Fruit fly (Drosophila melanogaster) whole organism, embryonic: ENCODE data around the gene Zip89B.
A peak's percentile ranks its signal among the peaks of the same experiment; 100 is the strongest.

Experiments
- Ada2b ChIP-seq: fragments of 200-800 bp; sonication (Bioruptor generic); IDR thresholded peaks from 2 replicates; pipeline ENCODE4 v1.3.6; 2022; ENCODE audit warnings: missing biosample characterization, missing genetic modification characterization
- Antp ChIP-seq: fragments of 200-800 bp; sonication (Bioruptor generic); optimal IDR thresholded peaks from 3 replicates; lab custom pipeline; 2016; ENCODE audit warnings: missing biosample characterization, missing genetic modification characterization
- BEAF-32 ChIP-seq: fragments of 200-800 bp; sonication (Bioruptor generic); optimal IDR thresholded peaks from 3 replicates; lab custom pipeline; 2017; ENCODE audit warnings: missing biosample characterization, missing genetic modification characterization, mild to moderate bottlenecking, moderate library complexity, missing genetic modification reagents
- BtbVII ChIP-seq: fragments of 200-800 bp; sonication (Bioruptor generic); optimal IDR thresholded peaks from 3 replicates; lab custom pipeline; 2017; ENCODE audit warnings: missing biosample characterization, mild to moderate bottlenecking, missing genetic modification characterization
- Bteb2 ChIP-seq: fragments of 200-800 bp; sonication (Bioruptor generic); optimal IDR thresholded peaks from 2 replicates; lab custom pipeline; 2016; ENCODE audit warnings: missing biosample characterization, missing genetic modification characterization
- CG10209 ChIP-seq: fragments of 200-800 bp; sonication (Bioruptor generic); optimal IDR thresholded peaks from 3 replicates; lab custom pipeline; 2017; ENCODE audit warnings: missing biosample characterization, mild to moderate bottlenecking, missing genetic modification characterization, missing genetic modification reagents
- CG10431 ChIP-seq: fragments of 200-800 bp; sonication (Bioruptor generic); optimal IDR thresholded peaks from 3 replicates; lab custom pipeline; 2018; ENCODE audit warnings: missing biosample characterization, mild to moderate bottlenecking, missing genetic modification characterization
- CG14441 ChIP-seq: fragments of 200-800 bp; sonication (Bioruptor generic); IDR thresholded peaks from 2 replicates; pipeline ENCODE4 v1.3.6; 2022; ENCODE audit warnings: missing biosample characterization, missing genetic modification characterization
- CG15073 ChIP-seq: fragments of 200-800 bp; sonication (Bioruptor generic); optimal IDR thresholded peaks from 2 replicates; lab custom pipeline; 2016; ENCODE audit warnings: missing biosample characterization, missing genetic modification characterization
- CG15696 ChIP-seq: fragments of 200-800 bp; sonication (Bioruptor generic); optimal IDR thresholded peaks from 2 replicates; lab custom pipeline; 2019; ENCODE audit warnings: missing biosample characterization, mild to moderate bottlenecking, missing genetic modification characterization, moderate library complexity
- CG16779 ChIP-seq: fragments of 200-800 bp; sonication (Bioruptor generic); IDR thresholded peaks from 2 replicates; pipeline ENCODE4 v1.3.6; 2022; ENCODE audit warnings: missing biosample characterization, missing genetic modification characterization
- CG16813 ChIP-seq: fragments of 200-800 bp; sonication (Bioruptor generic); IDR thresholded peaks from 3 replicates; pipeline ENCODE4 v1.3.6; 2022; ENCODE audit warnings: missing biosample characterization, missing genetic modification characterization; ENCODE audit not compliant: partially characterized antibody
- CG17802 ChIP-seq: fragments of 200-800 bp; sonication (Bioruptor generic); optimal IDR thresholded peaks from 2 replicates; lab custom pipeline; 2018; ENCODE audit warnings: missing biosample characterization, mild to moderate bottlenecking, missing genetic modification characterization, moderate library complexity
- CG17912 ChIP-seq: fragments of 200-800 bp; sonication (Bioruptor generic); optimal IDR thresholded peaks from 2 replicates; lab custom pipeline; 2018; ENCODE audit warnings: missing biosample characterization, mild to moderate bottlenecking, missing genetic modification characterization
- CG1792 ChIP-seq: fragments of 200-800 bp; sonication (Bioruptor generic); optimal IDR thresholded peaks from 2 replicates; lab custom pipeline; 2016; ENCODE audit warnings: missing biosample characterization, missing genetic modification characterization
- CG18476 ChIP-seq: fragments of 200-800 bp; sonication (Bioruptor generic); optimal IDR thresholded peaks from 2 replicates; lab custom pipeline; 2016; ENCODE audit warnings: missing biosample characterization, mild to moderate bottlenecking, missing genetic modification characterization
- CG3726 ChIP-seq: fragments of 200-800 bp; sonication (Bioruptor generic); IDR thresholded peaks from 3 replicates; pipeline ENCODE4, ENCODE4 v1.3.6; 2022; ENCODE audit warnings: missing biosample characterization, missing genetic modification characterization
- CG7963 ChIP-seq: fragments of 200-800 bp; sonication (Bioruptor generic); IDR thresholded peaks from 3 replicates; pipeline ENCODE4 v1.3.6; 2022; ENCODE audit warnings: missing biosample characterization, missing genetic modification characterization; ENCODE audit not compliant: partially characterized antibody
- CG9876 ChIP-seq: fragments of 200-800 bp; sonication (Bioruptor generic); optimal IDR thresholded peaks from 2 replicates; lab custom pipeline; 2016; ENCODE audit warnings: missing biosample characterization, missing genetic modification characterization
- CrebB ChIP-seq: fragments of 200-800 bp; sonication (Bioruptor generic); optimal IDR thresholded peaks from 3 replicates; lab custom pipeline; 2018; ENCODE audit warnings: missing biosample characterization, mild to moderate bottlenecking, missing genetic modification characterization
- Fer2 ChIP-seq: fragments of 200-800 bp; sonication (Bioruptor generic); optimal IDR thresholded peaks from 2 replicates; lab custom pipeline; 2018; ENCODE audit warnings: missing biosample characterization, mild to moderate bottlenecking, missing genetic modification characterization, moderate library complexity
- Gug ChIP-seq: fragments of 200-800 bp; sonication (Bioruptor generic); IDR thresholded peaks from 4 replicates; pipeline ENCODE4 v1.3.6; 2022; ENCODE audit warnings: missing biosample characterization, missing genetic modification characterization
- Hey ChIP-seq: fragments of 200-800 bp; sonication (Bioruptor generic); optimal IDR thresholded peaks from 3 replicates; lab custom pipeline; 2018; ENCODE audit warnings: missing biosample characterization, mild to moderate bottlenecking, missing genetic modification characterization
- Jarid2 ChIP-seq: fragments of 200-800 bp; sonication (Bioruptor generic); optimal IDR thresholded peaks from 3 replicates; lab custom pipeline; 2017; ENCODE audit warnings: mild to moderate bottlenecking, missing biosample characterization, missing genetic modification reagents, missing genetic modification characterization
- MBD-R2 ChIP-seq: fragments of 200-800 bp; sonication (Bioruptor generic); IDR thresholded peaks from 2 replicates; pipeline ENCODE4 v1.3.6; 2022; ENCODE audit warnings: missing biosample characterization, missing genetic modification characterization
- Nf-YC ChIP-seq: fragments of 200-800 bp; optimal IDR thresholded peaks from 3 replicates; lab custom pipeline; 2019; ENCODE audit warnings: missing biosample characterization, mild to moderate bottlenecking, missing genetic modification characterization, moderate library complexity
- Optix ChIP-seq: fragments of 200-800 bp; sonication (Bioruptor generic); IDR thresholded peaks from 3 replicates; pipeline ENCODE4 v1.3.6; 2022; ENCODE audit warnings: missing biosample characterization, missing genetic modification characterization
- Rx ChIP-seq: fragments of 200-800 bp; sonication (Bioruptor generic); IDR thresholded peaks from 2 replicates; pipeline ENCODE4 v1.3.6; 2022; ENCODE audit warnings: missing biosample characterization, missing genetic modification characterization
- Sin3A ChIP-seq: fragments of >200 bp; optimal IDR thresholded peaks from 2 replicates; lab custom pipeline; 2018
- Xbp1 ChIP-seq: fragments of 200-800 bp; sonication (Bioruptor generic); optimal IDR thresholded peaks from 3 replicates; lab custom pipeline; 2016; ENCODE audit warnings: missing biosample characterization, mild to moderate bottlenecking, missing genetic modification characterization
- ato ChIP-seq: fragments of 200-800 bp; sonication (Bioruptor generic); IDR thresholded peaks from 2 replicates; pipeline ENCODE4 v1.3.6; 2022; ENCODE audit warnings: missing biosample characterization, missing genetic modification characterization; ENCODE audit not compliant: partially characterized antibody
- bowl ChIP-seq: fragments of 200-800 bp; sonication (Bioruptor generic); IDR thresholded peaks from 2 replicates; pipeline ENCODE4 v1.3.6; 2022; ENCODE audit warnings: missing biosample characterization, missing genetic modification characterization
- cg ChIP-seq: fragments of 200-800 bp; sonication (Bioruptor generic); optimal IDR thresholded peaks from 3 replicates; lab custom pipeline; 2019; ENCODE audit warnings: missing biosample characterization, mild to moderate bottlenecking, missing genetic modification characterization, moderate library complexity
- en ChIP-seq: fragments of 200-800 bp; sonication (Bioruptor generic); optimal IDR thresholded peaks from 2 replicates; lab custom pipeline; 2016; ENCODE audit warnings: missing biosample characterization, missing genetic modification characterization
- gcm2 ChIP-seq: fragments of 200-800 bp; sonication (Bioruptor generic); optimal IDR thresholded peaks from 2 replicates; lab custom pipeline; 2016; ENCODE audit warnings: missing biosample characterization, missing genetic modification characterization
- ham ChIP-seq: fragments of 200-800 bp; sonication (Bioruptor generic); IDR thresholded peaks from 2 replicates; pipeline ENCODE4 v1.3.6; 2022; ENCODE audit warnings: missing biosample characterization, missing genetic modification characterization
- kah ChIP-seq: fragments of 200-800 bp; sonication (Bioruptor generic); optimal IDR thresholded peaks from 2 replicates; lab custom pipeline; 2018; ENCODE audit warnings: missing biosample characterization, mild to moderate bottlenecking, missing genetic modification characterization
- mam ChIP-seq: fragments of 200-800 bp; sonication (Bioruptor generic); optimal IDR thresholded peaks from 3 replicates; lab custom pipeline; 2016; ENCODE audit warnings: missing biosample characterization, missing genetic modification characterization
- mld ChIP-seq: fragments of 200-800 bp; sonication (Bioruptor generic); IDR thresholded peaks from 3 replicates; pipeline ENCODE4 v1.3.6; 2022; ENCODE audit warnings: missing biosample characterization, missing genetic modification characterization; ENCODE audit not compliant: partially characterized antibody
- odd ChIP-seq: fragments of 200-800 bp; sonication (Bioruptor generic); optimal IDR thresholded peaks from 2 replicates; lab custom pipeline; 2017; ENCODE audit warnings: missing biosample characterization, mild to moderate bottlenecking, missing genetic modification characterization
- pnt ChIP-seq: fragments of 200-800 bp; sonication (Bioruptor generic); optimal IDR thresholded peaks from 3 replicates; lab custom pipeline; 2016; ENCODE audit warnings: missing biosample characterization, missing genetic modification characterization
- schlank ChIP-seq: fragments of 200-800 bp; sonication (Bioruptor generic); optimal IDR thresholded peaks from 2 replicates; lab custom pipeline; 2018; ENCODE audit warnings: missing biosample characterization, mild to moderate bottlenecking, missing genetic modification characterization
- sisA ChIP-seq: fragments of 200-800 bp; sonication (Bioruptor generic); IDR thresholded peaks from 2 replicates; pipeline ENCODE4 v1.3.6; 2022; ENCODE audit warnings: missing biosample characterization, missing genetic modification characterization
- slbo ChIP-seq: fragments of 200-800 bp; sonication (Bioruptor generic); IDR thresholded peaks from 2 replicates; pipeline ENCODE4 v1.3.6; 2022; ENCODE audit warnings: missing biosample characterization, missing genetic modification characterization
- stwl ChIP-seq: fragments of 200-800 bp; sonication (Bioruptor generic); optimal IDR thresholded peaks from 3 replicates; lab custom pipeline; 2018; ENCODE audit warnings: missing biosample characterization, mild to moderate bottlenecking, missing genetic modification characterization, moderate library complexity
- tio ChIP-seq: fragments of 200-800 bp; sonication (Bioruptor generic); optimal IDR thresholded peaks from 2 replicates; lab custom pipeline; 2017; ENCODE audit warnings: missing biosample characterization, missing genetic modification characterization, inconsistent platforms
- usp ChIP-seq: fragments of >200 bp; optimal IDR thresholded peaks from 2 replicates; lab custom pipeline; 2017; ENCODE audit warnings: missing biosample characterization, missing genetic modification characterization
- zen ChIP-seq: fragments of 200-800 bp; sonication (Bioruptor generic); optimal IDR thresholded peaks from 3 replicates; lab custom pipeline; 2018; ENCODE audit warnings: missing biosample characterization, mild to moderate bottlenecking, missing genetic modification characterization, moderate library complexity

The Zip89B gene

DNA sequence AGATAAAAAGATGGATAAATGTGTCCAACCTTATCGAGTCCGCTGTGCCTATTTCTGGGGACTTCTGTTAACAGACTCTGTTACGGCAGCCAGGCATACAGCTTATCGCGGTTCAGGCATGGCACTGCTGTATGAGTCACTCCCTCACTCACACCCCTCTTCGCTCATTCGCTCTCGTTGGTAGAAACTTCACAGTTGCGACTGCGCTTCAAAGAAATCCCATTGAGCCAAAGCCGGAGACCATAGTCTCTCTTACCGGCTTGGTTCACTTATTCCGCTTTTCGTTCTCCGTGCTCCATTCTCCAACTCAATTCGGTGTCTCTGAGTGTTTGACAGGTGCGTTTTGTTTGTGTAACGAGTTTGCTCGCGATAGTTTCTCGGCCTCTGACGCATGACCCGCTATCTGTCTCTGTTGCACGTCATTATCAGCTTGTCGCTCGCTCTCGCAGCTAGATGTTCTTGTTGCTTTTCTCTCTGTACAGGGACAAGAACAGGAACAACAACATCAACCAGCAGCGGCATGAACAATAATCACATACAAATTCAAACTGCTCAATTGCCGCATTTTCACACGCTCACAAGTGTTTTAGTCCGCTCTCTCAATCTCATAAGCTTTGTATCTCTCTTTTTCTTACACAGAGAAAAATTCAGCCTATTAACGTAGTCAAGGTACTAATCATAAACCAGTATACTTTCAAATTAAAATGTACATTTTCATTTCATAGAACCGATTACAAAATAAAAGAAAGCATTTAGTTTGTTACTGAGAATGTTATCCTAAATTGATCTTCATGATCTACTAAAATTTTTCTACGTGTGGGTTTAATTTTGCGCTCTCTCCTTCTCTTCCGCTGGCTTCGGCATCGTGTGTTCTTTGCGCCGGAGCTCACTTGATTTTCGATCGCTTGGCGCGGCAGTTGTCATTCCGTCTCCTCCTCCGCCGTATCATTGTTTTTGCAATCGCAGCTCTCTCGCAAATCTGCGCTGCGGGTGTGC lies 25.3 kb upstream of the Zip89B start (continued):
- TF ChIP-seq CG1792 (peak; percentile 99), CrebB (tag; lab: Kevin White, UChicago) (peak; percentile 99), Ada2b (GFP tag; lab: Robert Waterston, UW) (peak; percentile 100), en (peak; percentile 99), Nf-YC (tag; lab: Kevin White, UChicago) (peak; percentile 90), CG18476 (GFP tag; lab: Kevin White, UChicago) (peak; percentile 98), Optix (GFP tag; lab: Robert Waterston, UW) (peak; percentile 80; the same call in 2 of the 3 replicates), stwl (tag; lab: Kevin White, UChicago) (peak; percentile 87), Sin3A (lab: Kevin White, UChicago) (no peak), Bteb2 (GFP tag; lab: Kevin White, UChicago) (peak; percentile 100), CG10431 (GFP tag; lab: Kevin White, UChicago) (peak; percentile 97), zen (tag; lab: Kevin White, UChicago) (peak; percentile 99), CG15073 (GFP tag; lab: Kevin White, UChicago) (peak; percentile 91), CG16813 (GFP tag; lab: Robert Waterston, UW) (0 out of 3 replicates have a peak, but pooled peaks have one; percentile 28), usp (GFP tag; lab: Kevin White, UChicago) (no peak), tio (peak; percentile 99), CG9876 (GFP tag; lab: Kevin White, UChicago) (peak; percentile 98), BEAF-32 (GFP tag; lab: Kevin White, UChicago) (peak; percentile 40), Hey (tag; lab: Kevin White, UChicago) (peak; percentile 94), Fer2 (tag; lab: Kevin White, UChicago) (peak; percentile 98), mam (GFP tag; lab: Kevin White, UChicago) (peak; percentile 99), BtbVII (GFP tag; lab: Kevin White, UChicago) (peak; percentile 99), CG14441 (GFP tag; lab: Robert Waterston, UW) (peak; percentile 99), sisA (peak; percentile 99), CG17802 (peak; percentile 90), Jarid2 (GFP tag; lab: Kevin White, UChicago) (peak; percentile 92), ham (GFP tag; lab: Robert Waterston, UW) (peak; percentile 98), odd (GFP tag; lab: Kevin White, UChicago) (peak; percentile 99), Rx (GFP tag; lab: Robert Waterston, UW) (peak; percentile 99), Xbp1 (peak; percentile 99), mld (no peak), CG16779 (GFP tag; lab: Robert Waterston, UW) (peak; percentile 99), gcm2 (GFP tag; lab: Kevin White, UChicago) (peak; percentile 99), CG17912 (GFP tag; lab: Kevin White, UChicago) (peak; percentile 91), MBD-R2 (peak; percentile 99), pnt (GFP tag; lab: Kevin White, UChicago) (peak; percentile 99), CG3726 (GFP tag; lab: Robert Waterston, UW) (peak; percentile 99; the same call in 1 of the 3 replicates), ato (GFP tag; lab: Robert Waterston, UW) (no peak), slbo (GFP tag; lab: Robert Waterston, UW) (peak; percentile 100), bowl (GFP tag; lab: Robert Waterston, UW) (peak; percentile 98), Gug (peak; percentile 96), schlank (tag; lab: Kevin White, UChicago) (peak; percentile 98), Antp (GFP tag; lab: Kevin White, UChicago) (peak; percentile 98), CG10209 (GFP tag; lab: Kevin White, UChicago) (peak; percentile 100), cg (GFP tag; lab: Kevin White, UChicago) (peak; percentile 86), CG15696 (tag; lab: Kevin White, UChicago) (peak; percentile 99), kah (peak; percentile 97), CG7963 (no peak)
